Worm (Caenorhabditis elegans): ENCODE measurements around the gene ZK381.8.

Gene ZK381.8

ce11 chrIV:6946832-6947231 lies 23.3 kb downstream of the ZK381.8 start:
- TF ChIP-seq hmg-4 (GFP tag; optimal IDR thresholded peaks at IDR 0.05) (no peak), ets-7 (tag; optimal IDR thresholded peaks at IDR 0.05) (no peak), ama-1 (optimal IDR thresholded peaks at IDR 0.05) (no peak), hnd-1 (tag; optimal IDR thresholded peaks at IDR 0.05) (no peak), tbx-11 (GFP tag; IDR thresholded peaks at IDR 0.05) (no peak), aly-1 (tag; optimal IDR thresholded peaks at IDR 0.05) (no peak), sea-1 (GFP tag; conservative IDR thresholded peaks at IDR 0.05) (no peak), scrt-1 (GFP tag; IDR thresholded peaks at IDR 0.05) (no peak), flt-1 (GFP tag; IDR thresholded peaks at IDR 0.05) (no peak), hmbx-1 (tag; optimal IDR thresholded peaks at IDR 0.05) (no peak)

ce11 chrIV:6941101-6941500 lies 29.1 kb downstream of the ZK381.8 start:
- no peak for TF ChIP-seq tbx-11 (GFP tag; IDR thresholded peaks at IDR 0.05)
- no peak for TF ChIP-seq hmbx-1 (tag; optimal IDR thresholded peaks at IDR 0.05)
- TF ChIP-seq pes-1 (GFP tag; IDR thresholded peaks at IDR 0.05) = no peak
- TF ChIP-seq ceh-13 (GFP tag; optimal IDR thresholded peaks at IDR 0.05) = no peak
- no peak for TF ChIP-seq ama-1 (optimal IDR thresholded peaks at IDR 0.05)
- TF ChIP-seq aly-1 (tag; optimal IDR thresholded peaks at IDR 0.05) = no peak
- TF ChIP-seq flt-1 (GFP tag; IDR thresholded peaks at IDR 0.05) = no peak
- TF ChIP-seq ceh-36 (tag; optimal IDR thresholded peaks at IDR 0.05) = no peak
- TF ChIP-seq scrt-1 (GFP tag; IDR thresholded peaks at IDR 0.05) = no peak
- no peak for TF ChIP-seq F13C5.2 (tag; optimal IDR thresholded peaks at IDR 0.05)
- no peak for TF ChIP-seq ets-7 (tag; optimal IDR thresholded peaks at IDR 0.05)
- no peak for TF ChIP-seq sea-1 (GFP tag; conservative IDR thresholded peaks at IDR 0.05)
- TF ChIP-seq B0310.2 (tag; optimal IDR thresholded peaks at IDR 0.05) = no peak
- no peak for TF ChIP-seq tra-4 (tag; optimal IDR thresholded peaks at IDR 0.05)
- TF ChIP-seq hmg-4 (GFP tag; optimal IDR thresholded peaks at IDR 0.05) = no peak

- TF ChIP-seq ets-7 (tag; optimal IDR thresholded peaks at IDR 0.05) (no peak), scrt-1 (GFP tag; IDR thresholded peaks at IDR 0.05) (no peak), flt-1 (GFP tag; IDR thresholded peaks at IDR 0.05) (no peak), tra-4 (tag; optimal IDR thresholded peaks at IDR 0.05) (no peak), ceh-36 (tag; optimal IDR thresholded peaks at IDR 0.05) (no peak), hmbx-1 (tag; optimal IDR thresholded peaks at IDR 0.05) (no peak), ama-1 (optimal IDR thresholded peaks at IDR 0.05) (no peak), sea-1 (GFP tag; conservative IDR thresholded peaks at IDR 0.05) (no peak), hmg-4 (GFP tag; optimal IDR thresholded peaks at IDR 0.05) (no peak), pes-1 (GFP tag; IDR thresholded peaks at IDR 0.05) (no peak), tbx-37 (GFP tag; conservative IDR thresholded peaks at IDR 0.05) (no peak), F13C5.2 (tag; optimal IDR thresholded peaks at IDR 0.05) (no peak), hnd-1 (tag; optimal IDR thresholded peaks at IDR 0.05) (no peak), aly-1 (tag; optimal IDR thresholded peaks at IDR 0.05) (no peak), B0310.2 (tag; optimal IDR thresholded peaks at IDR 0.05) (no peak), ceh-13 (GFP tag; optimal IDR thresholded peaks at IDR 0.05) (no peak)
These were observed 32.6 kb downstream of the ZK381.8 start, which contains the start of gene npr-12 for ce11 chrIV:6937548-6937947. Gene npr-12, minus strand, starts transcription at chrIV:6937648.

- no peak for TF ChIP-seq pes-1 (GFP tag; IDR thresholded peaks at IDR 0.05)
- TF ChIP-seq tbx-37 (GFP tag; conservative IDR thresholded peaks at IDR 0.05) = no peak
- no peak for TF ChIP-seq sea-1 (GFP tag; conservative IDR thresholded peaks at IDR 0.05)
- TF ChIP-seq B0310.2 (tag; optimal IDR thresholded peaks at IDR 0.05) = no peak
- no peak for TF ChIP-seq scrt-1 (GFP tag; IDR thresholded peaks at IDR 0.05)
- TF ChIP-seq hnd-1 (tag; optimal IDR thresholded peaks at IDR 0.05) = no peak
- no peak for TF ChIP-seq ama-1 (optimal IDR thresholded peaks at IDR 0.05)
- no peak for TF ChIP-seq F13C5.2 (tag; optimal IDR thresholded peaks at IDR 0.05)
- no peak for TF ChIP-seq tbx-11 (GFP tag; IDR thresholded peaks at IDR 0.05)
- no peak for TF ChIP-seq flt-1 (GFP tag; IDR thresholded peaks at IDR 0.05)
- TF ChIP-seq tra-4 (tag; optimal IDR thresholded peaks at IDR 0.05) = no peak
- no peak for TF ChIP-seq hmbx-1 (tag; optimal IDR thresholded peaks at IDR 0.05)
- TF ChIP-seq aly-1 (tag; optimal IDR thresholded peaks at IDR 0.05) = no peak
- TF ChIP-seq ceh-13 (GFP tag; optimal IDR thresholded peaks at IDR 0.05) = no peak
- TF ChIP-seq ets-7 (tag; optimal IDR thresholded peaks at IDR 0.05) = no peak
- TF ChIP-seq ceh-36 (tag; optimal IDR thresholded peaks at IDR 0.05) = no peak
- no peak for TF ChIP-seq hmg-4 (GFP tag; optimal IDR thresholded peaks at IDR 0.05)
These were observed 41.8 kb downstream of the ZK381.8 start, which contains the start of gene cest-6 for ce11 chrIV:6928417-6928816. Gene cest-6, minus strand, starts transcription at chrIV:6928517.

- TF ChIP-seq ama-1 (optimal IDR thresholded peaks at IDR 0.05) (no peak), tbx-37 (GFP tag; conservative IDR thresholded peaks at IDR 0.05) (no peak), F13C5.2 (tag; optimal IDR thresholded peaks at IDR 0.05) (no peak), ceh-36 (tag; optimal IDR thresholded peaks at IDR 0.05) (no peak), hmg-4 (GFP tag; optimal IDR thresholded peaks at IDR 0.05) (no peak), aly-1 (tag; optimal IDR thresholded peaks at IDR 0.05) (no peak), hmbx-1 (tag; optimal IDR thresholded peaks at IDR 0.05) (no peak), sea-1 (GFP tag; conservative IDR thresholded peaks at IDR 0.05) (no peak), ceh-13 (GFP tag; optimal IDR thresholded peaks at IDR 0.05) (no peak), scrt-1 (GFP tag; IDR thresholded peaks at IDR 0.05) (no peak), tbx-11 (GFP tag; IDR thresholded peaks at IDR 0.05) (no peak), flt-1 (GFP tag; IDR thresholded peaks at IDR 0.05) (no peak), hnd-1 (tag; optimal IDR thresholded peaks at IDR 0.05) (no peak), B0310.2 (tag; optimal IDR thresholded peaks at IDR 0.05) (no peak), tra-4 (tag; optimal IDR thresholded peaks at IDR 0.05) (no peak), pes-1 (GFP tag; IDR thresholded peaks at IDR 0.05) (no peak), ets-7 (tag; optimal IDR thresholded peaks at IDR 0.05) (no peak)
These were observed 44.7 kb downstream of the ZK381.8 start for ce11 chrIV:6925520-6925919.

ce11 chrIV:6923070-6923469 lies 47.1 kb downstream of the ZK381.8 start, which contains the start of gene T22D1.1:
Gene T22D1.1, plus strand, starts transcription at chrIV:6923370.
- TF ChIP-seq sea-1 (GFP tag; conservative IDR thresholded peaks at IDR 0.05) = no peak
- TF ChIP-seq hmbx-1 (tag; optimal IDR thresholded peaks at IDR 0.05) = no peak
- TF ChIP-seq ama-1 (optimal IDR thresholded peaks at IDR 0.05) = no peak
- TF ChIP-seq flt-1 (GFP tag; IDR thresholded peaks at IDR 0.05) = no peak
- TF ChIP-seq hmg-4 (GFP tag; optimal IDR thresholded peaks at IDR 0.05) = no peak
- TF ChIP-seq tbx-37 (GFP tag; conservative IDR thresholded peaks at IDR 0.05) = no peak
- no peak for TF ChIP-seq F13C5.2 (tag; optimal IDR thresholded peaks at IDR 0.05)
- no peak for TF ChIP-seq pes-1 (GFP tag; IDR thresholded peaks at IDR 0.05)
- TF ChIP-seq ceh-36 (tag; optimal IDR thresholded peaks at IDR 0.05) = no peak

ce11 chrIV:6920063-6920462 lies 50.1 kb downstream of the ZK381.8 start, which contains the start of gene T22D1.18:
Gene T22D1.18, minus strand, starts transcription at chrIV:6920163.
- TF ChIP-seq aly-1 (tag; optimal IDR thresholded peaks at IDR 0.05) (no peak), tbx-11 (GFP tag; IDR thresholded peaks at IDR 0.05) (no peak), ceh-36 (tag; optimal IDR thresholded peaks at IDR 0.05) (no peak), hmg-4 (GFP tag; optimal IDR thresholded peaks at IDR 0.05) (no peak), flt-1 (GFP tag; IDR thresholded peaks at IDR 0.05) (no peak), pes-1 (GFP tag; IDR thresholded peaks at IDR 0.05) (no peak), B0310.2 (tag; optimal IDR thresholded peaks at IDR 0.05) (no peak), ama-1 (optimal IDR thresholded peaks at IDR 0.05) (no peak), sea-1 (GFP tag; conservative IDR thresholded peaks at IDR 0.05) (no peak), scrt-1 (GFP tag; IDR thresholded peaks at IDR 0.05) (no peak), tbx-37 (GFP tag; conservative IDR thresholded peaks at IDR 0.05) (no peak), F13C5.2 (tag; optimal IDR thresholded peaks at IDR 0.05) (no peak), ets-7 (tag; optimal IDR thresholded peaks at IDR 0.05) (no peak), ceh-13 (GFP tag; optimal IDR thresholded peaks at IDR 0.05) (no peak), hmbx-1 (tag; optimal IDR thresholded peaks at IDR 0.05) (no peak), tra-4 (tag; optimal IDR thresholded peaks at IDR 0.05) (no peak), hnd-1 (tag; optimal IDR thresholded peaks at IDR 0.05) (no peak)
